Worm (Caenorhabditis elegans) whole organism, late embryonic: ENCODE measurements around the gene T27D12.1.

Experiments
- C08G9.2 ChIP-seq: sonication (generic microtip); optimal IDR thresholded peaks from 2 replicates; lab custom pipeline; 2016; ENCODE audit warnings: mild to moderate bottlenecking, missing genetic modification characterization, moderate library complexity, missing compliant biosample characterization
- C38D4.7 ChIP-seq: fragments of 200-800 bp; sonication (Bioruptor generic); optimal IDR thresholded peaks from 2 replicates; lab custom pipeline; 2018; ENCODE audit warnings: mild to moderate bottlenecking, missing genetic modification characterization, moderate library complexity, missing compliant biosample characterization
- F13H6.1 ChIP-seq: sonication (generic microtip); optimal IDR thresholded peaks from 2 replicates; lab custom pipeline; 2016; ENCODE audit warnings: missing genetic modification characterization, missing compliant biosample characterization
- K02D7.2 ChIP-seq: sonication (generic microtip); optimal IDR thresholded peaks from 2 replicates; lab custom pipeline; 2017; ENCODE audit warnings: mild to moderate bottlenecking, missing genetic modification characterization, missing compliant biosample characterization
- K09A11.1 ChIP-seq: sonication (generic microtip); optimal IDR thresholded peaks from 2 replicates; lab custom pipeline; 2017; ENCODE audit warnings: antibody characterized with exemption, mild to moderate bottlenecking, missing genetic modification characterization, missing compliant biosample characterization; ENCODE audit not compliant: insufficient read depth
- Y22D7AL.16 ChIP-seq: sonication (generic microtip); optimal IDR thresholded peaks from 2 replicates; lab custom pipeline; 2016; ENCODE audit warnings: missing genetic modification characterization, missing compliant biosample characterization
- ahr-1 ChIP-seq: sonication (generic microtip); optimal IDR thresholded peaks from 2 replicates; lab custom pipeline; 2016; ENCODE audit warnings: missing genetic modification characterization, missing compliant biosample characterization
- ama-1 ChIP-seq: fragments of 150-350 bp; optimal IDR thresholded peaks from 2 replicates; lab custom pipeline; 2014
- ceh-18 ChIP-seq: sonication (generic microtip); optimal IDR thresholded peaks from 2 replicates; lab custom pipeline; 2016; ENCODE audit warnings: missing genetic modification characterization, missing compliant biosample characterization
- ceh-2 ChIP-seq: sonication (generic microtip); optimal IDR thresholded peaks from 2 replicates; lab custom pipeline; 2016; ENCODE audit warnings: missing genotype, missing genetic modification characterization, missing compliant biosample characterization
- ceh-24 ChIP-seq: sonication (generic microtip); optimal IDR thresholded peaks from 2 replicates; lab custom pipeline; 2016; ENCODE audit warnings: mild to moderate bottlenecking, missing genetic modification characterization, missing compliant biosample characterization
- ceh-31 ChIP-seq: sonication (generic microtip); optimal IDR thresholded peaks from 2 replicates; lab custom pipeline; 2016; ENCODE audit warnings: missing genetic modification characterization, missing compliant biosample characterization
- ceh-34 ChIP-seq: sonication (generic microtip); optimal IDR thresholded peaks from 2 replicates; lab custom pipeline; 2016; ENCODE audit warnings: mild to moderate bottlenecking, missing genetic modification characterization, missing compliant biosample characterization
- ceh-45 ChIP-seq: fragments of 200-800 bp; sonication (Bioruptor generic); IDR thresholded peaks from 2 replicates; pipeline ENCODE4 v1.3.6; 2022; ENCODE audit warnings: missing genetic modification reagents, missing genetic modification characterization, missing compliant biosample characterization
- ceh-6 ChIP-seq: fragments of 200-800 bp; sonication (Bioruptor generic); optimal IDR thresholded peaks from 2 replicates; lab custom pipeline; 2018; ENCODE audit warnings: mild to moderate bottlenecking, missing genetic modification characterization, missing compliant biosample characterization
- ets-4 ChIP-seq: sonication (generic microtip); optimal IDR thresholded peaks from 2 replicates; lab custom pipeline; 2016; ENCODE audit warnings: missing genetic modification characterization, missing compliant biosample characterization
- fax-1 ChIP-seq: sonication (generic microtip); optimal IDR thresholded peaks from 2 replicates; lab custom pipeline; 2016; ENCODE audit warnings: missing genotype, missing genetic modification characterization, missing compliant biosample characterization
- gmeb-2 ChIP-seq: sonication (generic microtip); optimal IDR thresholded peaks from 2 replicates; lab custom pipeline; 2016; ENCODE audit warnings: missing genetic modification characterization, inconsistent platforms, missing compliant biosample characterization
- hlh-8 ChIP-seq: sonication (generic microtip); optimal IDR thresholded peaks from 2 replicates; lab custom pipeline; 2016; ENCODE audit warnings: missing genotype, missing genetic modification characterization, missing compliant biosample characterization
- nfya-1 ChIP-seq: sonication (generic microtip); optimal IDR thresholded peaks from 2 replicates; lab custom pipeline; 2017; ENCODE audit warnings: missing genetic modification characterization, mild to moderate bottlenecking, missing compliant biosample characterization, antibody characterized with exemption, moderate library complexity
- nhr-11 ChIP-seq: fragments of 150-350 bp; optimal IDR thresholded peaks from 2 replicates; lab custom pipeline; 2014; ENCODE audit warnings: missing biosample characterization, missing genetic modification characterization
- odd-2 ChIP-seq: sonication (generic microtip); optimal IDR thresholded peaks from 2 replicates; lab custom pipeline; 2017; ENCODE audit warnings: antibody characterized with exemption, mild to moderate bottlenecking, missing genetic modification characterization, missing compliant biosample characterization
- pag-3 ChIP-seq: sonication (generic microtip); optimal IDR thresholded peaks from 2 replicates; lab custom pipeline; 2016; ENCODE audit warnings: missing compliant biosample characterization, missing genetic modification characterization, borderline replicate concordance
- pha-2 ChIP-seq: sonication (generic microtip); optimal IDR thresholded peaks from 2 replicates; lab custom pipeline; 2017; ENCODE audit warnings: mild to moderate bottlenecking, missing genetic modification characterization, missing compliant biosample characterization
- pha-4 ChIP-seq: fragments of 150-350 bp; optimal IDR thresholded peaks from 2 replicates; lab custom pipeline; 2018; ENCODE audit warnings: missing biosample characterization, missing genetic modification reagents, missing genetic modification characterization
- pros-1 ChIP-seq: fragments of 150-350 bp; optimal IDR thresholded peaks from 2 replicates; lab custom pipeline; 2014; ENCODE audit warnings: missing biosample characterization, missing genetic modification reagents, missing genetic modification characterization
- ref-2 ChIP-seq: sonication (generic microtip); optimal IDR thresholded peaks from 2 replicates; lab custom pipeline; 2016; ENCODE audit warnings: missing genetic modification characterization, missing compliant biosample characterization
- rnt-1 ChIP-seq: sonication (generic microtip); optimal IDR thresholded peaks from 2 replicates; lab custom pipeline; 2016; ENCODE audit warnings: missing genetic modification characterization, missing compliant biosample characterization
- sox-2 ChIP-seq: fragments of 200-800 bp; sonication (Bioruptor generic); IDR thresholded peaks from 2 replicates; pipeline ENCODE4 v1.3.6; 2022; ENCODE audit warnings: missing genetic modification reagents, missing genetic modification characterization, missing compliant biosample characterization
- sox-4 ChIP-seq: sonication (generic microtip); optimal IDR thresholded peaks from 2 replicates; lab custom pipeline; 2017; ENCODE audit warnings: mild to moderate bottlenecking, missing genetic modification characterization, inconsistent platforms, missing compliant biosample characterization
- syd-9 ChIP-seq: sonication (generic microtip); optimal IDR thresholded peaks from 2 replicates; lab custom pipeline; 2016; ENCODE audit warnings: mild to moderate bottlenecking, missing genetic modification characterization, moderate library complexity, missing compliant biosample characterization
- tbx-7 ChIP-seq: sonication (generic microtip); optimal IDR thresholded peaks from 2 replicates; lab custom pipeline; 2016; ENCODE audit warnings: missing genotype, missing genetic modification characterization, missing compliant biosample characterization
- ttx-3 ChIP-seq: sonication (generic microtip); optimal IDR thresholded peaks from 2 replicates; lab custom pipeline; 2016; ENCODE audit warnings: missing genetic modification reagents, missing genetic modification characterization, missing compliant biosample characterization
- unc-42 ChIP-seq: sonication (generic microtip); optimal IDR thresholded peaks from 2 replicates; lab custom pipeline; 2016; ENCODE audit warnings: missing genotype, missing genetic modification characterization, missing compliant biosample characterization
- unc-86 ChIP-seq: sonication (generic microtip); optimal IDR thresholded peaks from 2 replicates; lab custom pipeline; 2016; ENCODE audit warnings: missing genetic modification characterization, missing compliant biosample characterization
- ztf-16 ChIP-seq: sonication (generic microtip); optimal IDR thresholded peaks from 2 replicates; lab custom pipeline; 2017; ENCODE audit warnings: missing genetic modification characterization, missing compliant biosample characterization

The T27D12.1 gene

DNA sequence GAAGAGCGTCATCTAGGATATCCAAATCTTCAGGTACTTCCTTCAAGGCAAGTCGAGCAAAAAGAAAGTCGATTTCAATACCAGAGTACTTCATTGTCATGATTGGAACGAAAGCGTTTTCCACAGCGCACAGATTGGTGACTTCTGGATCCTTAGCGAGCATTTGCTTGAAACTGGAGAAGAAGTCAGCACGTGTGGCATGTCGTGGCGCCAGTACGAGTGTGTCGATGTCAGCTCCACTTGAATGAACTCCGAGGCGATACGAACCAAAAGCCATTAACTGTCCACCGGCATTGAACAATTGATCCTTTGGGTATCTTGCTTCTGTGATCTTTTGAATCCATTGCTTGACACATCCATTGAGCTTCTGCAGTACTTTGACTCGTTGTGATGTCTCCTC lies 26.4 kb upstream of the T27D12.1 start:
- no peak for TF ChIP-seq tbx-7 (tag; lab: Kevin White, UChicago)

- TF ChIP-seq fax-1 (tag; lab: Kevin White, UChicago), result no peak
- no peak for TF ChIP-seq sox-4 (tag; lab: Kevin White, UChicago)
- TF ChIP-seq ceh-31, result no peak
- TF ChIP-seq nhr-11 (tag; lab: Kevin White, UChicago), result no peak
- no peak for TF ChIP-seq unc-42 (tag; lab: Kevin White, UChicago)
- TF ChIP-seq nfya-1 (tag; lab: Kevin White, UChicago), result no peak
- TF ChIP-seq ets-4, result no peak
- no peak for TF ChIP-seq ztf-16 (tag; lab: Kevin White, UChicago)
- no peak for TF ChIP-seq rnt-1
- no peak for TF ChIP-seq ttx-3
- no peak for TF ChIP-seq K02D7.2
- no peak for TF ChIP-seq gmeb-2 (tag; lab: Kevin White, UChicago)
- no peak for TF ChIP-seq odd-2
- no peak for TF ChIP-seq ceh-34
- TF ChIP-seq K09A11.1 (tag; lab: Kevin White, UChicago), result no peak
- no peak for TF ChIP-seq F13H6.1 (tag; lab: Kevin White, UChicago)
- TF ChIP-seq pha-4 (tag; lab: Kevin White, UChicago), result no peak
- no peak for TF ChIP-seq hlh-8 (tag; lab: Kevin White, UChicago)
- no peak for TF ChIP-seq ama-1 (lab: Kevin White, UChicago)
Observed at ce11 chrII:11816475-11816874, 25.9 kb upstream of the T27D12.1 start, which contains the start of gene pap-3. TSS of gene pap-3 (minus strand) at chrII:11816575.

- TF ChIP-seq ahr-1 (tag; lab: Kevin White, UChicago) (no peak), ceh-6 (GFP tag; lab: Kevin White, UChicago) (no peak)
Observed at ce11 chrII:11819824-11820223, 22.6 kb upstream of the T27D12.1 start, which contains the start of gene Y6D1A.2. TSS of gene Y6D1A.2 (minus strand) at chrII:11819924.

DNA sequence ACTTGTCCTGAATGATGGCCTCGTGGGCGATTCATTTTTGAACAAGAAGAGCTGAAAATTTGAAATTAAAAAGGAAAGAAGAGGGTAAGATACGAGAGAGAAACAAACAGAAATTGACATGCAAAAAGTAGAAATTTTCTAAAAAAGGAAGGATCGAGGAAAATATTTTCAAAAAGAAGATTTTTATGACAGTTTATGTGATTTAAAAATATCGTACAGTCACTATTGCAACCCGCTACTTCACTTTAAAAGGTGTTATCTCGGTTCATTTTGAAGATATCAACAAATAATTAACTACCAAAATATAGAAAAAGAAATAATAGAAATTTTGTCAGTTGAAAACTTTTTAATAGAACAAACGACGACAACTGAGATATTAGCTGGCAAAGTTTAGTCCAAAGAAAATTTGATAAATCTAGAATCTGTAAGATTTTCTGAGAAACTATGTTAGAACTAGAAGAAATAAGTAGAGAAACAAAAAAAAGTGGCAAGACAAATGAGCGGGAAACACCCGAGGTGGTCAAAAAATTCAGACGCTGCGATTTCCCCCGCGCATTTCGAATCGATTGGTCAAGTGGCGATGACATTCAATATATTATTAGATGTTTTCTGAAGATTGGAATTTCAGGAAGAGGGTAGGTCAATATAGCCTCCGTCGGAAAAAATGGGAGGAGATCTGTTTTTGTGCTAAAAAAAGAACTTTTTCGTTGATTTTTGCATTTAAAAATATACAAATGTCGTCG lies 18.7 kb upstream of the T27D12.1 start, which contains the start of gene Y6D1A.1:
Gene Y6D1A.1, minus strand, starts transcription at position 51 of the 743 bp plus-strand sequence.
- TF ChIP-seq ceh-6 (GFP tag; lab: Kevin White, UChicago), result no peak
- TF ChIP-seq ceh-24, result no peak
- TF ChIP-seq pha-2, result no peak
- no peak for TF ChIP-seq C08G9.2
- no peak for TF ChIP-seq C38D4.7 (GFP tag; lab: Kevin White, UChicago)
- no peak for TF ChIP-seq ztf-16 (tag; lab: Kevin White, UChicago)
- no peak for TF ChIP-seq K09A11.1 (tag; lab: Kevin White, UChicago)
- no peak for TF ChIP-seq pros-1 (tag; lab: Kevin White, UChicago)
- no peak for TF ChIP-seq ceh-18
- no peak for TF ChIP-seq syd-9 (tag; lab: Kevin White, UChicago)
- no peak for TF ChIP-seq ets-4
- TF ChIP-seq Y22D7AL.16, result no peak
- TF ChIP-seq pag-3 (tag; lab: Kevin White, UChicago), result no peak
- no peak for TF ChIP-seq sox-2 (GFP tag; lab: Robert Waterston, UW)
- TF ChIP-seq nfya-1 (tag; lab: Kevin White, UChicago), result no peak
- no peak for TF ChIP-seq unc-86 (tag; lab: Kevin White, UChicago)
- no peak for TF ChIP-seq ref-2
- no peak for TF ChIP-seq nhr-11 (tag; lab: Kevin White, UChicago)
- TF ChIP-seq ceh-2 (tag; lab: Kevin White, UChicago), result no peak
- TF ChIP-seq ceh-45, result no peak
- TF ChIP-seq, all 69 proteins: peak for 0
